Fruit fly (Drosophila melanogaster): ENCODE measurements around the gene ND-B14.5B.

ND-B14.5B gene

dm6 chr2L:3170949-3171579 is 25.4 kb upstream of the ND-B14.5B start, which contains the start of gene CG44002:
Gene CG44002, minus strand, starts transcription at chr2L:3171092.
- TF ChIP-seq CG17186 (GFP tag; optimal IDR thresholded peaks at IDR 0.05) (peak; percentile 99), Dek (tag; optimal IDR thresholded peaks at IDR 0.05) (no peak), Bdp1 (GFP tag; optimal IDR thresholded peaks at IDR 0.05) (no peak), Gsc (GFP tag; IDR thresholded peaks at IDR 0.05) (no peak), chinmo (GFP tag; IDR thresholded peaks at IDR 0.05; ENCODE audit: partially characterized antibody) (no peak), CG16815 (GFP tag; optimal IDR thresholded peaks at IDR 0.05) (no peak), CG16863 (GFP tag; optimal IDR thresholded peaks at IDR 0.05) (no peak), CG6254 (GFP tag; optimal IDR thresholded peaks at IDR 0.05) (peak; percentile 99), CG4617 (GFP tag; optimal IDR thresholded peaks at IDR 0.05; ENCODE audit: borderline replicate concordance) (peak; percentile 23), Sox102F (GFP tag; optimal IDR thresholded peaks at IDR 0.05) (no peak), CG12659 (GFP tag; optimal IDR thresholded peaks at IDR 0.05) (peak; percentile 30), CTCF (GFP tag; optimal IDR thresholded peaks at IDR 0.05) (no peak), MBD-R2 (GFP tag; IDR thresholded peaks at IDR 0.05) (peak; percentile 69), CG5953 (GFP tag; IDR thresholded peaks at IDR 0.05) (no peak), croc (GFP tag; conservative IDR thresholded peaks at IDR 0.05) (no peak), CG13287 (GFP tag; IDR thresholded peaks at IDR 0.05; ENCODE audit: partially characterized antibody) (peak; percentile 26; the same call in 1 of the 2 replicates), Max (GFP tag; optimal IDR thresholded peaks at IDR 0.05) (no peak), Kr (GFP tag; optimal IDR thresholded peaks at IDR 0.05) (no peak), chm (GFP tag; IDR thresholded peaks at IDR 0.05) (no peak), CG11695 (GFP tag; IDR thresholded peaks at IDR 0.05) (no peak), Aef1 (GFP tag; IDR thresholded peaks at IDR 0.05) (no peak), sens (GFP tag) (peak; percentile 68), CG2116 (GFP tag; optimal IDR thresholded peaks at IDR 0.05) (peak; percentile 3), wdn (GFP tag; IDR thresholded peaks at IDR 0.05) (no peak), CG8290 (GFP tag; optimal IDR thresholded peaks at IDR 0.05) (no peak), CG8290 (tag; optimal IDR thresholded peaks at IDR 0.05) (peak in 1 of 2 experiments; percentile 26), sr (GFP tag; IDR thresholded peaks at IDR 0.05) (no peak), knrl (GFP tag; IDR thresholded peaks at IDR 0.05; ENCODE audit: partially characterized antibody) (no peak), Nf-YC (tag; optimal IDR thresholded peaks at IDR 0.05) (no peak), ap (GFP tag; IDR thresholded peaks at IDR 0.05) (no peak), Med (GFP tag) (peak; percentile 79), CG12744 (GFP tag; optimal IDR thresholded peaks at IDR 0.05) (no peak), Myb (GFP tag; optimal IDR thresholded peaks at IDR 0.05) (no peak), CG11247 (GFP tag; IDR thresholded peaks at IDR 0.05) (no peak), ems (GFP tag; optimal IDR thresholded peaks at IDR 0.05) (no peak), YL-1 (GFP tag; optimal IDR thresholded peaks at IDR 0.05) (peak; percentile 38), grn (GFP tag; optimal IDR thresholded peaks at IDR 0.05) (no peak), Dref (GFP tag; IDR thresholded peaks at IDR 0.05) (peak; percentile 52), cad (GFP tag; optimal IDR thresholded peaks at IDR 0.05) (peak; percentile 30), E2f2 (GFP tag; IDR thresholded peaks at IDR 0.05) (peak; percentile 65), pzg (GFP tag; optimal IDR thresholded peaks at IDR 0.05) (peak; percentile 36), trem (tag; optimal IDR thresholded peaks at IDR 0.05) (peak; percentile 27), Atf-2 (GFP tag; optimal IDR thresholded peaks at IDR 0.05) (no peak), stwl (tag; optimal IDR thresholded peaks at IDR 0.05) (peak; percentile 54), CG15073 (GFP tag; optimal IDR thresholded peaks at IDR 0.05) (no peak), CG7786 (GFP tag; optimal IDR thresholded peaks at IDR 0.05) (no peak), CG9437 (GFP tag; optimal IDR thresholded peaks at IDR 0.05) (peak; percentile 81), peb (GFP tag; IDR thresholded peaks at IDR 0.05) (no peak), CG3163 (GFP tag; optimal IDR thresholded peaks at IDR 0.05) (no peak), Mrtf (GFP tag; IDR thresholded peaks at IDR 0.05) (no peak), Dp (GFP tag; optimal IDR thresholded peaks at IDR 0.05) (peak; percentile 44), CG11723 (GFP tag; optimal IDR thresholded peaks at IDR 0.05) (no peak)

All from whole organism, embryonic.